Fruit fly (Drosophila melanogaster) whole organism, embryonic: ENCODE results near the gene CG15764.

Experiments
- BEAF-32 ChIP-seq: fragments of 200-800 bp; sonication (Bioruptor generic); optimal IDR thresholded peaks from 3 replicates; lab custom pipeline; 2017; ENCODE audit warnings: missing biosample characterization, missing genetic modification characterization, mild to moderate bottlenecking, moderate library complexity, missing genetic modification reagents
- CG1024 ChIP-seq: fragments of 200-800 bp; sonication (Bioruptor generic); IDR thresholded peaks from 2 replicates; pipeline ENCODE4 v1.3.6; 2022; ENCODE audit warnings: missing biosample characterization, missing genetic modification characterization
- CG11093 ChIP-seq: fragments of 200-800 bp; sonication (Bioruptor generic); IDR thresholded peaks from 3 replicates; pipeline ENCODE4 v1.3.6; 2022; ENCODE audit warnings: missing biosample characterization, missing genetic modification characterization
- CG11247 ChIP-seq: fragments of 200-800 bp; sonication (Bioruptor generic); IDR thresholded peaks from 2 replicates; pipeline ENCODE4 v1.3.6; 2022; ENCODE audit warnings: missing biosample characterization, missing genetic modification characterization
- CG11456 ChIP-seq: fragments of 200-800 bp; sonication (Bioruptor generic); IDR thresholded peaks from 3 replicates; pipeline ENCODE4 v1.3.6; 2022; ENCODE audit warnings: missing biosample characterization, missing genetic modification characterization
- CG11504 ChIP-seq: fragments of 200-800 bp; sonication (Bioruptor generic); optimal IDR thresholded peaks from 3 replicates; lab custom pipeline; 2019; ENCODE audit warnings: missing biosample characterization, mild to moderate bottlenecking, missing genetic modification characterization, moderate library complexity
- CG15073 ChIP-seq: fragments of 200-800 bp; sonication (Bioruptor generic); optimal IDR thresholded peaks from 2 replicates; lab custom pipeline; 2016; ENCODE audit warnings: missing biosample characterization, missing genetic modification characterization
- CG16815 ChIP-seq: fragments of 200-800 bp; sonication (Bioruptor generic); optimal IDR thresholded peaks from 3 replicates; lab custom pipeline; 2017; ENCODE audit warnings: missing biosample characterization, mild to moderate bottlenecking, missing genetic modification characterization
- CG17328 ChIP-seq: fragments of 200-800 bp; sonication (Bioruptor generic); IDR thresholded peaks from 2 replicates; pipeline ENCODE4 v1.3.6; 2022; ENCODE audit warnings: missing biosample characterization, missing genetic modification characterization
- CG18011 ChIP-seq: fragments of 200-800 bp; sonication (Bioruptor generic); optimal IDR thresholded peaks from 2 replicates; lab custom pipeline; 2017; ENCODE audit warnings: missing biosample characterization, missing genetic modification characterization, mild to moderate bottlenecking, moderate library complexity, missing genotype
- CG18476 ChIP-seq: fragments of 200-800 bp; sonication (Bioruptor generic); optimal IDR thresholded peaks from 2 replicates; lab custom pipeline; 2016; ENCODE audit warnings: missing biosample characterization, mild to moderate bottlenecking, missing genetic modification characterization
- CG2889 ChIP-seq: fragments of 200-800 bp; sonication (Bioruptor generic); IDR thresholded peaks from 3 replicates; pipeline ENCODE4 v1.3.6; 2022; ENCODE audit warnings: missing biosample characterization, missing genetic modification characterization
- CG31365 ChIP-seq: fragments of 200-800 bp; sonication (Bioruptor generic); optimal IDR thresholded peaks from 2 replicates; lab custom pipeline; 2018; ENCODE audit warnings: missing biosample characterization, mild to moderate bottlenecking, missing genetic modification characterization
- CG3163 ChIP-seq: fragments of 200-800 bp; sonication (Bioruptor generic); optimal IDR thresholded peaks from 3 replicates; lab custom pipeline; 2016; ENCODE audit warnings: missing biosample characterization, missing genetic modification characterization
- CG3281 ChIP-seq: fragments of 200-800 bp; sonication (Bioruptor generic); optimal IDR thresholded peaks from 3 replicates; lab custom pipeline; 2017; ENCODE audit warnings: missing biosample characterization, mild to moderate bottlenecking, missing genetic modification characterization
- CG33557 ChIP-seq: fragments of 200-800 bp; sonication (Bioruptor generic); optimal IDR thresholded peaks from 2 replicates; lab custom pipeline; 2019; ENCODE audit warnings: missing biosample characterization, mild to moderate bottlenecking, missing genetic modification characterization, moderate library complexity
- CG34224 ChIP-seq: fragments of 200-800 bp; sonication (Bioruptor generic); IDR thresholded peaks from 3 replicates; pipeline ENCODE4 v1.3.6; 2022; ENCODE audit warnings: missing biosample characterization, missing genetic modification characterization; ENCODE audit not compliant: partially characterized antibody
- CG3847 ChIP-seq: fragments of 200-800 bp; sonication (Bioruptor generic); IDR thresholded peaks from 2 replicates; pipeline ENCODE4 v1.3.6; 2022; ENCODE audit warnings: missing biosample characterization, missing genetic modification characterization
- CG4328 ChIP-seq: fragments of 200-800 bp; sonication (Bioruptor generic); optimal IDR thresholded peaks from 3 replicates; lab custom pipeline; 2017; ENCODE audit warnings: missing biosample characterization, missing genetic modification reagents, missing genetic modification characterization
- CG4730 ChIP-seq: fragments of 200-800 bp; sonication (Bioruptor generic); IDR thresholded peaks from 2 replicates; pipeline ENCODE4 v1.3.6; 2022; ENCODE audit warnings: missing biosample characterization, missing genetic modification characterization
- CG4820 ChIP-seq: fragments of 200-800 bp; sonication (Bioruptor generic); optimal IDR thresholded peaks from 3 replicates; lab custom pipeline; 2016; ENCODE audit warnings: missing biosample characterization, missing genetic modification characterization
- CG5245 ChIP-seq: fragments of 200-800 bp; sonication (Bioruptor generic); optimal IDR thresholded peaks from 3 replicates; lab custom pipeline; 2016; ENCODE audit warnings: missing biosample characterization, missing genetic modification characterization
- CG7271 ChIP-seq: fragments of 200-800 bp; sonication (Bioruptor generic); optimal IDR thresholded peaks from 2 replicates; lab custom pipeline; 2018; ENCODE audit warnings: missing biosample characterization, mild to moderate bottlenecking, missing genetic modification characterization, moderate library complexity
- CG9215 ChIP-seq: fragments of 200-800 bp; sonication (Bioruptor generic); IDR thresholded peaks from 2 replicates; pipeline ENCODE4 v1.3.6; 2022; ENCODE audit warnings: missing biosample characterization, missing genetic modification characterization
- Camta ChIP-seq: fragments of 200-800 bp; sonication (Bioruptor generic); optimal IDR thresholded peaks from 2 replicates; lab custom pipeline; 2016; ENCODE audit warnings: missing biosample characterization, missing genetic modification characterization
- D19A ChIP-seq: fragments of 200-800 bp; optimal IDR thresholded peaks from 3 replicates; lab custom pipeline; 2019; ENCODE audit warnings: missing biosample characterization, mild to moderate bottlenecking, missing genetic modification characterization, moderate library complexity
- Dip2 ChIP-seq: fragments of 200-800 bp; sonication (Bioruptor generic); IDR thresholded peaks from 2 replicates; pipeline ENCODE4 v1.3.6; 2022; ENCODE audit warnings: missing biosample characterization, missing genetic modification characterization
- Dp ChIP-seq: fragments of 200-800 bp; sonication (Bioruptor generic); optimal IDR thresholded peaks from 2 replicates; lab custom pipeline; 2018; ENCODE audit warnings: missing biosample characterization, mild to moderate bottlenecking, missing genetic modification characterization, moderate library complexity
- E2f2 ChIP-seq: fragments of 200-800 bp; sonication (Bioruptor generic); IDR thresholded peaks from 2 replicates; pipeline ENCODE4 v1.3.6; 2022; ENCODE audit warnings: missing biosample characterization, missing genetic modification characterization
- Elba2 ChIP-seq: fragments of 200-800 bp; sonication (Bioruptor generic); optimal IDR thresholded peaks from 3 replicates; lab custom pipeline; 2016; ENCODE audit warnings: missing biosample characterization, missing genetic modification characterization
- Nf-YC ChIP-seq: fragments of 200-800 bp; optimal IDR thresholded peaks from 3 replicates; lab custom pipeline; 2019; ENCODE audit warnings: missing biosample characterization, mild to moderate bottlenecking, missing genetic modification characterization, moderate library complexity
- NfI ChIP-seq: fragments of 200-800 bp; sonication (Bioruptor generic); optimal IDR thresholded peaks from 3 replicates; lab custom pipeline; 2018; ENCODE audit warnings: missing biosample characterization, mild to moderate bottlenecking, missing genetic modification characterization, moderate library complexity
- Opbp ChIP-seq: fragments of 200-800 bp; sonication (Bioruptor generic); IDR thresholded peaks from 3 replicates; pipeline ENCODE4 v1.3.6; 2022; ENCODE audit warnings: missing biosample characterization, missing genetic modification characterization; ENCODE audit not compliant: partially characterized antibody
- Sry-δ ChIP-seq: fragments of 200-800 bp; sonication (Bioruptor generic); optimal IDR thresholded peaks from 2 replicates; lab custom pipeline; 2016; ENCODE audit warnings: missing biosample characterization, missing genetic modification characterization
- Ssrp ChIP-seq: fragments of 200-800 bp; sonication (Bioruptor generic); optimal IDR thresholded peaks from 2 replicates; lab custom pipeline; 2018; ENCODE audit warnings: missing biosample characterization, mild to moderate bottlenecking, missing genetic modification characterization, moderate library complexity
- aop ChIP-seq: fragments of 200-800 bp; sonication (Bioruptor generic); IDR thresholded peaks from 2 replicates; pipeline ENCODE4 v1.3.6; 2022; ENCODE audit warnings: missing biosample characterization, missing genetic modification characterization
- caup ChIP-seq: fragments of 200-800 bp; sonication (Bioruptor generic); optimal IDR thresholded peaks from 3 replicates; lab custom pipeline; 2017; ENCODE audit warnings: missing biosample characterization, mild to moderate bottlenecking, missing genetic modification characterization, moderate library complexity; ENCODE audit not compliant: severe bottlenecking
- crol ChIP-seq: fragments of 200-800 bp; sonication (Bioruptor generic); IDR thresholded peaks from 2 replicates; pipeline ENCODE4 v1.3.6; 2022; ENCODE audit warnings: missing biosample characterization, missing genetic modification characterization
- crp ChIP-seq, 2 experiments: fragments of 200-800 bp; sonication (Bioruptor generic); optimal IDR thresholded peaks; 2 replicates in 1 of 2; 3 replicates in 1 of 2; lab custom pipeline; 2017; ENCODE audit warnings: missing biosample characterization in 2 of 2, missing genetic modification characterization in 2 of 2, mild to moderate bottlenecking in 1 of 2, moderate library complexity in 1 of 2
- eve ChIP-seq, 2 experiments: fragments of >200 bp; optimal IDR thresholded peaks; 2 replicates each; lab custom pipeline; 2017; ENCODE audit warnings: missing biosample characterization in 2 of 2, missing genetic modification characterization in 2 of 2
- fd102C ChIP-seq: fragments of 200-800 bp; sonication (Bioruptor generic); optimal IDR thresholded peaks from 2 replicates; lab custom pipeline; 2018; ENCODE audit warnings: missing biosample characterization, mild to moderate bottlenecking, missing genetic modification characterization, moderate library complexity
- gcm2 ChIP-seq: fragments of 200-800 bp; sonication (Bioruptor generic); optimal IDR thresholded peaks from 2 replicates; lab custom pipeline; 2016; ENCODE audit warnings: missing biosample characterization, missing genetic modification characterization
- gro ChIP-seq: fragments of 200-800 bp; sonication (Bioruptor generic); optimal IDR thresholded peaks from 2 replicates; lab custom pipeline; 2016; ENCODE audit warnings: missing biosample characterization, missing genetic modification characterization
- gsb ChIP-seq: fragments of 200-800 bp; sonication (Bioruptor generic); IDR thresholded peaks from 2 replicates; pipeline ENCODE4 v1.3.6; 2022; ENCODE audit warnings: missing biosample characterization, missing genetic modification characterization
- hkb ChIP-seq, 2 experiments: fragments of 200-800 bp in 1 of 2; fragments of >200 bp in 1 of 2; sonication (Bioruptor generic) in 1 of 2; IDR thresholded peaks in 1 of 2; optimal IDR thresholded peaks in 1 of 2; 2 replicates each; pipeline versions ENCODE4 v1.3.6 to Lab custom; 2017 to 2022; ENCODE audit warnings: missing biosample characterization in 1 of 2, missing genetic modification characterization in 1 of 2
- kay ChIP-seq: fragments of 200-800 bp; sonication (Bioruptor generic); optimal IDR thresholded peaks from 2 replicates; lab custom pipeline; 2016; ENCODE audit warnings: missing biosample characterization, missing genetic modification characterization
- phol ChIP-seq: fragments of 200-800 bp; sonication (Bioruptor generic); optimal IDR thresholded peaks from 3 replicates; lab custom pipeline; 2018; ENCODE audit warnings: missing biosample characterization, mild to moderate bottlenecking, missing genetic modification characterization, moderate library complexity
- ro ChIP-seq: fragments of 200-800 bp; sonication (Bioruptor generic); IDR thresholded peaks from 2 replicates; pipeline ENCODE4 v1.3.6; 2022; ENCODE audit warnings: missing biosample characterization, missing genetic modification characterization
- slbo ChIP-seq: fragments of 200-800 bp; sonication (Bioruptor generic); IDR thresholded peaks from 2 replicates; pipeline ENCODE4 v1.3.6; 2022; ENCODE audit warnings: missing biosample characterization, missing genetic modification characterization
- unc-4 ChIP-seq: fragments of 200-800 bp; sonication (Bioruptor generic); IDR thresholded peaks from 2 replicates; pipeline ENCODE4 v1.3.6; 2022; ENCODE audit warnings: missing biosample characterization, missing genetic modification characterization; ENCODE audit not compliant: partially characterized antibody
- zf30C ChIP-seq: fragments of 200-800 bp; sonication (Bioruptor generic); optimal IDR thresholded peaks from 3 replicates; lab custom pipeline; 2018; ENCODE audit warnings: missing biosample characterization, mild to moderate bottlenecking, missing genetic modification characterization

Gene CG15764

DNA sequence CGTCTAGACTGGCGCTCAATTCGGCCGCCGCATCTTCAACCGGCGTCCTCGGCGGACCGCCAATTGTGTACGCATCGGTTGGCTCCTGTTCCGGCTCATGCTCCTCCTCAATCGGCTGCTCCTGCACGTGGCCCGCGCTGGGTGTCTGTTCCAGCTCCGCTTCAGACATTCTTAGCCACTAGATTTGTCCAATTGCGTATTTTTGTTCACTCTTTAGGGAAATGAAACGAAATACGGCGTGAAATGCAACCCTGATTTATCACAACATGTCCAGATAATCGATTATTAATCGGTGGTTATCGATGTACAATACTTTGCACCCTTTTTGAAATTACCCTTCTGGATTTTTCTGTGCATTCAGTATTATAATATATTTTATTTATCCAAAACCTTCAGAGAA is 7.7 kb downstream of the CG15764 start, which contains the start of gene mof (continued):
- TF ChIP-seq kay (GFP tag; lab: Kevin White, UChicago) (no peak), aop (no peak), CG34224 (GFP tag; lab: Robert Waterston, UW) (peak; percentile 85), CG33557 (no peak), hkb (optimal IDR thresholded peaks at IDR 0.05; lab: Kevin White, UChicago) (no peak), hkb (GFP tag; IDR thresholded peaks at IDR 0.05; lab: Robert Waterston, UW) (no peak), CG4820 (GFP tag; lab: Kevin White, UChicago) (no peak), Ssrp (tag; lab: Kevin White, UChicago) (no peak), zf30C (no peak), Nf-YC (tag; lab: Kevin White, UChicago) (no peak), CG5245 (no peak), CG4328 (GFP tag; lab: Kevin White, UChicago) (no peak), crp (GFP tag; optimal IDR thresholded peaks at IDR 0.05; lab: Kevin White, UChicago) (peak in 1 of 2 experiments; percentile 3), caup (GFP tag; lab: Kevin White, UChicago) (no peak), E2f2 (GFP tag; lab: Robert Waterston, UW) (peak; percentile 88), Elba2 (GFP tag; lab: Kevin White, UChicago) (peak; percentile 30), CG11247 (no peak), CG31365 (tag; lab: Kevin White, UChicago) (no peak), CG7271 (tag; lab: Kevin White, UChicago) (no peak), Dp (peak; percentile 78), Sry-δ (GFP tag; lab: Kevin White, UChicago) (peak; percentile 50), gsb (GFP tag; lab: Robert Waterston, UW) (no peak), CG2889 (GFP tag; lab: Robert Waterston, UW) (no peak), CG15073 (no peak), CG3163 (GFP tag; lab: Kevin White, UChicago) (no peak), fd102C (GFP tag; lab: Kevin White, UChicago) (no peak), CG18011 (GFP tag; lab: Kevin White, UChicago) (no peak), slbo (GFP tag; lab: Robert Waterston, UW) (no peak), unc-4 (GFP tag; lab: Robert Waterston, UW) (peak; percentile 76), Camta (GFP tag; lab: Kevin White, UChicago) (no peak), CG18476 (GFP tag; lab: Kevin White, UChicago) (no peak), ro (GFP tag; lab: Robert Waterston, UW) (no peak), CG11093 (no peak), D19A (no peak), CG11456 (no peak), gcm2 (GFP tag; lab: Kevin White, UChicago) (no peak), Dip2 (GFP tag; lab: Robert Waterston, UW) (no peak), CG17328 (no peak), CG4730 (no peak), BEAF-32 (GFP tag; lab: Kevin White, UChicago) (peak; percentile 62), crol (GFP tag; lab: Robert Waterston, UW) (no peak), NfI (GFP tag; lab: Kevin White, UChicago) (no peak), CG1024 (GFP tag; lab: Robert Waterston, UW) (no peak), CG11504 (tag; lab: Kevin White, UChicago) (no peak), CG9215 (GFP tag; lab: Robert Waterston, UW) (no peak), CG3281 (GFP tag; lab: Kevin White, UChicago) (no peak), phol (tag; lab: Kevin White, UChicago) (peak; percentile 38), CG3847 (GFP tag; lab: Robert Waterston, UW) (no peak), CG16815 (GFP tag; lab: Kevin White, UChicago) (no peak), eve (GFP tag; optimal IDR thresholded peaks at IDR 0.05; lab: Kevin White, UChicago) (no peak), Opbp (GFP tag; lab: Robert Waterston, UW) (peak; percentile 61; the same call in 2 of the 3 replicates), gro (GFP tag; lab: Kevin White, UChicago) (no peak)
